Worm (Caenorhabditis elegans): ENCODE measurements around the gene H20J04.9.

Gene H20J04.9

DNA sequence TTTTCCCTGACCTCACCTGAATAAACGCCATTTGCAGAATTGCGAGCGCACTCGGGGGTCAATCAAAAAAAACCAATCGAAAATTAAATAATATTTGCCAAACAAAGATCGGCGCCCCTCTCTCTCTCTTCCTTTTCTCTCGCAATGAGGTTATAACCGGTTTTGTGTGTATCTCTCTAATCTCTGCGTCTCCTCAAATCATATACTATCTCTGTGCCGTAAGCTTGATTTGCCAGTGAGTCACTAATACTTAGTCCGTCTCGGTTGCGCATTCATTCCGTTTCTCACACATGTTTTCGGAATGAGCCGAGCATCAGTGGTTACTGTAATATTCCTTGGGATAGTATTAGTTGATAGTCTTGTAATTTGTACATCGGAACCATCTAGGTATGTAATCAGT, 11.1 kb downstream of the H20J04.9 start:
- TF ChIP-seq pha-4 (tag; optimal IDR thresholded peaks at IDR 0.05) (peak; percentile 41), nhr-25 (tag; optimal IDR thresholded peaks at IDR 0.05) (peak; percentile 54), ceh-82 (tag; optimal IDR thresholded peaks at IDR 0.05) (no peak)

DNA sequence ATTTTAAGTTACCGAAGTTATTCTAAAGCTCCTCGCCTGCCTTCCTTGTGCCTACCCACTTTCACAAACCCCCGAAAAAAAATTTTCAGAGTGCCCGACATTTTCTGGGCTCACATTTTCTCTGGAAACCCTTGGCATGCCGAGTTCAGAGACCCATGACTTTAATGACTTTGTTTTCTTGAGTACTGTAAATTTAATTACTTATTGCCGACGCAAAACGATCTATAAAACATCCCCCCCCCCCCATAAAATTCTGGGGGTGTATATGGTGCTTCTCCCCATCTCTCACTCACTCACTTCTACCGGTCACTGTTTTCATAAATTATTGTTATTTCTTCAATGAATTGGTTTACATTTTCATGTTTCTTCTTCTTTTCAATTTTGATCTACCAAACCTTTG, 16.9 kb downstream of the H20J04.9 start, which contains the start of gene try-9:
try-9 (plus strand) TSS at position 301 of the 400 bp plus-strand sequence.
- TF ChIP-seq ztf-4 (tag; optimal IDR thresholded peaks at IDR 0.05) = no peak
- no peak for TF ChIP-seq nhr-23 (tag; optimal IDR thresholded peaks at IDR 0.05)
- no peak for TF ChIP-seq ZK546.5 (tag; optimal IDR thresholded peaks at IDR 0.05)
- no peak for TF ChIP-seq pha-4 (tag; optimal IDR thresholded peaks at IDR 0.05)
- no peak for TF ChIP-seq nhr-25 (tag; optimal IDR thresholded peaks at IDR 0.05)
- no peak for TF ChIP-seq ceh-16 (tag; optimal IDR thresholded peaks at IDR 0.05)
- TF ChIP-seq snpc-4 (tag; optimal IDR thresholded peaks at IDR 0.05) = no peak
- no peak for TF ChIP-seq mml-1 (tag; optimal IDR thresholded peaks at IDR 0.05)
- TF ChIP-seq sea-2 (GFP tag; optimal IDR thresholded peaks at IDR 0.05) = no peak
- no peak for TF ChIP-seq ceh-28 (tag; optimal IDR thresholded peaks at IDR 0.05)
- no peak for TF ChIP-seq skn-1 (tag; optimal IDR thresholded peaks at IDR 0.05)
- TF ChIP-seq zag-1 (tag; optimal IDR thresholded peaks at IDR 0.05) = no peak
- no peak for TF ChIP-seq nhr-11 (tag; optimal IDR thresholded peaks at IDR 0.05)
- TF ChIP-seq ceh-9 (tag; optimal IDR thresholded peaks at IDR 0.05) = no peak
- no peak for TF ChIP-seq lin-39 (tag; optimal IDR thresholded peaks at IDR 0.05)

DNA sequence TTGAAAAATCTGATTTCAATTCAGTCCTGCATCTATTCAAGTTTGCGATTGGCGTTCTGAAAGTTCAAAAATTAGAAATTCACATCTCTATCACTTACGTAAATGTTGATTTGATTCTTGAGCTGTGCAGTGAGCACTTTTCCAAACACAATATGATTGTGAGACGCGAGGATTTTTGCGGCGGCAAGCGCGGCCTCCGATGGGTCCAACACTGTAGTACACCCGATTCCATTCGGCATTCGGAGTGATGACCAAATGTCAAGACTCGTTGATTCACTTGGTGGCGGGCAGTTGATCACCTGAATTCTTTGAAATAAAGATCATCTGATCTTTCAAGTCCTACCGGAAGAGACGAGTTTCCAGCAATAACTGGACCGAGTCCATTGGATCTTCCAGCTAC, 18.7 kb downstream of the H20J04.9 start:
- TF ChIP-seq fkh-10 (GFP tag; optimal IDR thresholded peaks at IDR 0.05) (no peak), nhr-23 (tag; optimal IDR thresholded peaks at IDR 0.05) (no peak), nhr-237 (tag; optimal IDR thresholded peaks at IDR 0.05) (no peak), lin-39 (tag; optimal IDR thresholded peaks at IDR 0.05) (no peak), mml-1 (tag; optimal IDR thresholded peaks at IDR 0.05) (no peak), elt-1 (tag; optimal IDR thresholded peaks at IDR 0.05) (no peak), ceh-9 (tag; optimal IDR thresholded peaks at IDR 0.05) (no peak), mdl-1 (tag; optimal IDR thresholded peaks at IDR 0.05) (no peak), nhr-25 (tag; optimal IDR thresholded peaks at IDR 0.05) (no peak), nhr-11 (tag; optimal IDR thresholded peaks at IDR 0.05) (no peak)

DNA sequence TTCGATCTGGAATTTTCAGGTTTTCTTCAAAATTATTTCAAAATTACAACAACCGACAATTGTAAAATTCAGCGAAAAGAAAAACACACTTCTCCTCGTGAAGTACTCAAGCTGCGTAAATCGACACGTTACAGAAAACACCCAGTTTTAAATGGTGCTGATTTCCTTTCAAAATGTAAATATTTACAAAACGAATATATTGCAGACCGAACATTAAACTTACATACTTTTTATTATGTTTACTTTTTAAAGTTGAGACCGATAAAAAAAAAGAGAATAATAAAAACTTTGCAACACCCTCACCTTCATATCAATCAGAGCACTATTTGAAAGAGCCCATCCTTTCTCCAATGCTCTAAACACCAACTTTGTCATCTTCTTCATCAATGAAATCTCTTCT, 19.9 kb downstream of the H20J04.9 start:
- peak; percentile 0 for TF ChIP-seq elt-2 (tag; optimal IDR thresholded peaks at IDR 0.05)
- no peak for TF ChIP-seq fkh-10 (GFP tag; optimal IDR thresholded peaks at IDR 0.05)
- no peak for TF ChIP-seq lin-15B (tag; optimal IDR thresholded peaks at IDR 0.05)
- no peak for TF ChIP-seq nhr-77 (tag; optimal IDR thresholded peaks at IDR 0.05)
- peak; percentile 78 for TF ChIP-seq pha-4 (tag; optimal IDR thresholded peaks at IDR 0.05)
- TF ChIP-seq ceh-28 (tag; optimal IDR thresholded peaks at IDR 0.05) = no peak
- TF ChIP-seq nhr-25 (tag; optimal IDR thresholded peaks at IDR 0.05) = no peak

DNA sequence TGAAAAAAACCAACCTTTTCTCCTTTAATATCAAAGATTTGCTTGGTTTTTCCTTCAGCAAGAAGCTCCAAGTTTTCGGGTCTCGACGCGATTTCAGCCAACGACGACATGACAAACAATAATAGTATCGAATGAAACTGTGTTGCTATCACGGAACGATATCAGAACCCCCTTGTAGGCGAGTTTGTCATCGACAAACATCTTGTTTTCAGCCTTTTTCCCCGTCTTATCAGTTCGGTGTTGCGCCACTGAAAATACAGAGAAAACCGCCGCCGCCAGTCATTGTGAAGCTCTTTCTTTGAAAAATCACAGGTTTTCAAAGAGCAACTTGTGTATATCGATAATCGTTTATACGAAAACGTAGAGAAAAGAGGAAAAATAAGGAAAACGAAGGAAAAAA, 21.4 kb downstream of the H20J04.9 start, which contains the start of gene paic-1:
paic-1 (minus strand) TSS at position 120 of the 400 bp plus-strand sequence.
- peak; percentile 80 for TF ChIP-seq elt-2 (tag; optimal IDR thresholded peaks at IDR 0.05)
- peak; percentile 82 for TF ChIP-seq ama-1 (optimal IDR thresholded peaks at IDR 0.05)
- peak; percentile 24 for TF ChIP-seq pha-4 (tag; optimal IDR thresholded peaks at IDR 0.05)
- TF ChIP-seq nhr-67 (tag; optimal IDR thresholded peaks at IDR 0.05) = no peak
- TF ChIP-seq nhr-23 (tag; optimal IDR thresholded peaks at IDR 0.05) = no peak
- TF ChIP-seq pqm-1 (tag; optimal IDR thresholded peaks at IDR 0.05) = peak; percentile 32
- peak; percentile 21 for TF ChIP-seq nhr-43 (tag; optimal IDR thresholded peaks at IDR 0.05; ENCODE audit: poor library complexity, severe bottlenecking)
- peak; percentile 21 for TF ChIP-seq skn-1 (tag; optimal IDR thresholded peaks at IDR 0.05)

DNA sequence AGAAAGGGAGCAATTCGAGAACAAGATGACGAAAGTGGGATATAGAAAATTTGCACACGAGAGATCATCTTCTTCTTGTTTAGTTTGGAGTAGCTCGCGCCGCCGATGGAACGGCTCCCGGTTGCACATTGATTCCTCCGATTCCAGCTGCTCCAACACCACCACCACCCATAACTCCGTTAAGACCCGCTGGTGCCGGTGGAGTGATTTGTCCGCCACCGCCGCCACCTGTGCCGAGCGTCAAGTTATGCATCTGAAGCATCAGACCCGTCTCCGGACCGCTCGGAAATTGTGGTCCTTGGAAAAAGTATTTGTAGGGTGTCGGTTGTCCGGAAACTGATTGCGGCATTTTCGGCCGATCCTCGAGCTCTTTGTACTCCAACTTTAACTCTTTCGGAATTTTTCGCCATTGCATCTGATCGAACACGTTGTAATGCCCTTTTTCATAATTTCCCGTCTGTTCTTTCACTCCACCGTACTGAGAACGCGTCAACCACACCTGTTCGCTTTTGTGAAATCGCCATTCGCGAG, 21.9 kb downstream of the H20J04.9 start:
- no peak for TF ChIP-seq nhr-11 (tag; optimal IDR thresholded peaks at IDR 0.05)
- TF ChIP-seq hmg-11 (tag; optimal IDR thresholded peaks at IDR 0.05) = no peak
- no peak for TF ChIP-seq ZK546.5 (tag; optimal IDR thresholded peaks at IDR 0.05)
- TF ChIP-seq lsy-12 (tag; optimal IDR thresholded peaks at IDR 0.05) = no peak
- no peak for TF ChIP-seq elt-3 (tag; optimal IDR thresholded peaks at IDR 0.05)

DNA sequence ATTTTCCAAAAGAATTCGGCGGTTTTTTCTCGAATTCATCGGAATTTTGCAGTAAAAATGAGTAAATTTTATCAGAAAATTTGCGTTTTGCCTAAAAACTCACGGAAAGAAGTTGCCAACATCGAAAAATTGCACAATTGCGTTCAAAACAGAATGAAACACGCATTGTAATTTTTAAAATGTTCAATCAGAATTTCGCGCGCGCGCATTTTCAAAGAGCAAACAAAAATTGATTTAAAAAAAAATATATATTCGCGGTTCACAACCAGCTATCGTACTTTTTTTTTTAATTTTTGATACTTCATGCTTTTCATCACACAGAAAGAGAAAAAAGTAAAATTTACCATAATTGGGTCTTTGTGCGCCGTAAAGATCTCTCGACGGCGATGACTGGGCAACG, 23.9 kb downstream of the H20J04.9 start:
- no peak for TF ChIP-seq fos-1 (tag; optimal IDR thresholded peaks at IDR 0.05)
- no peak for TF ChIP-seq ztf-11 (tag; optimal IDR thresholded peaks at IDR 0.05)
- no peak for TF ChIP-seq ceh-82 (tag; optimal IDR thresholded peaks at IDR 0.05)
- TF ChIP-seq hmg-11 (tag; optimal IDR thresholded peaks at IDR 0.05) = no peak
- TF ChIP-seq egl-5 (tag; optimal IDR thresholded peaks at IDR 0.05) = no peak
- no peak for TF ChIP-seq eor-1 (tag; optimal IDR thresholded peaks at IDR 0.05)
- no peak for TF ChIP-seq fkh-10 (GFP tag; optimal IDR thresholded peaks at IDR 0.05)
- no peak for TF ChIP-seq mml-1 (tag; optimal IDR thresholded peaks at IDR 0.05)
- TF ChIP-seq ceh-16 (tag; optimal IDR thresholded peaks at IDR 0.05) = no peak
- TF ChIP-seq zag-1 (tag; optimal IDR thresholded peaks at IDR 0.05) = no peak
